Fruit fly (Drosophila melanogaster) whole organism, wandering third instar larva: ENCODE measurements around the gene CG33296.

Source experiments
- Abd-B ChIP-seq: fragments of >200 bp; optimal IDR thresholded peaks from 2 replicates; lab custom pipeline; 2017; ENCODE audit warnings: missing biosample characterization, missing genetic modification characterization
- CG32264 ChIP-seq: fragments of 200-800 bp; sonication (Bioruptor generic); optimal IDR thresholded peaks from 2 replicates; lab custom pipeline; 2016; ENCODE audit warnings: missing biosample characterization, missing genetic modification characterization
- CG9705 ChIP-seq: fragments of 200-800 bp; sonication (Bioruptor generic); optimal IDR thresholded peaks from 2 replicates; lab custom pipeline; 2018; ENCODE audit warnings: missing biosample characterization, mild to moderate bottlenecking, missing genetic modification characterization
- CrebA ChIP-seq: fragments of 200-800 bp; sonication (Bioruptor generic); optimal IDR thresholded peaks from 2 replicates; lab custom pipeline; 2016; ENCODE audit warnings: missing biosample characterization, mild to moderate bottlenecking, missing genetic modification characterization, borderline replicate concordance
- Dfd ChIP-seq: fragments of >200 bp; optimal IDR thresholded peaks from 2 replicates; lab custom pipeline; 2017; ENCODE audit warnings: missing biosample characterization, missing genetic modification characterization
- Dif ChIP-seq: fragments of 200-275, 200-300 bp; sonication (Bioruptor generic); optimal IDR thresholded peaks from 2 replicates; lab custom pipeline; 2018; ENCODE audit warnings: missing biosample characterization, missing genetic modification characterization; ENCODE audit not compliant: partially characterized antibody
- GATAd ChIP-seq: sonication (Bioruptor generic); optimal IDR thresholded peaks from 2 replicates; lab custom pipeline; 2016; ENCODE audit warnings: missing biosample characterization, missing genetic modification characterization
- Hr78 ChIP-seq: fragments of >200 bp; optimal IDR thresholded peaks from 2 replicates; lab custom pipeline; 2017; ENCODE audit warnings: missing biosample characterization, missing genetic modification characterization
- Hr83 ChIP-seq: fragments of 200-300 bp; sonication (Bioruptor generic); optimal IDR thresholded peaks from 2 replicates; lab custom pipeline; 2016; ENCODE audit warnings: missing biosample characterization, mild to moderate bottlenecking, missing genetic modification characterization, moderate library complexity; ENCODE audit not compliant: poor library complexity, severe bottlenecking
- Jra ChIP-seq: sonication (Bioruptor generic); optimal IDR thresholded peaks from 2 replicates; lab custom pipeline; 2016; ENCODE audit warnings: missing biosample characterization, missing genetic modification characterization
- Mio ChIP-seq: sonication (Bioruptor generic); optimal IDR thresholded peaks from 2 replicates; lab custom pipeline; 2016; ENCODE audit warnings: missing biosample characterization, missing genetic modification characterization
- Myc ChIP-seq: fragments of >200 bp; optimal IDR thresholded peaks from 2 replicates; lab custom pipeline; 2017
- OdsH ChIP-seq: fragments of 200-800 bp; sonication (Bioruptor generic); optimal IDR thresholded peaks from 2 replicates; lab custom pipeline; 2016; ENCODE audit warnings: missing biosample characterization, mild to moderate bottlenecking, missing genetic modification characterization
- Rel ChIP-seq, 2 experiments: fragments of 200-800 bp; sonication (Bioruptor generic) in 1 of 2; optimal IDR thresholded peaks; 2 replicates in 1 of 2; 3 replicates in 1 of 2; lab custom pipeline; 2016 to 2019; ENCODE audit warnings: mild to moderate bottlenecking in 2 of 2, missing biosample characterization in 2 of 2, missing genetic modification characterization in 2 of 2, moderate library complexity in 1 of 2
- Sp1 ChIP-seq: fragments of 200-800 bp; sonication (Bioruptor generic); optimal IDR thresholded peaks from 3 replicates; lab custom pipeline; 2019; ENCODE audit warnings: missing biosample characterization, mild to moderate bottlenecking, missing genetic modification characterization, moderate library complexity
- Vsx2 ChIP-seq: fragments of 200-300, 225-300 bp; sonication (Bioruptor generic); optimal IDR thresholded peaks from 2 replicates; lab custom pipeline; 2018; ENCODE audit warnings: missing biosample characterization, missing genetic modification characterization; ENCODE audit not compliant: partially characterized antibody
- brk ChIP-seq: fragments of 200-800 bp; sonication (Bioruptor generic); optimal IDR thresholded peaks from 2 replicates; lab custom pipeline; 2016; ENCODE audit warnings: missing biosample characterization, mild to moderate bottlenecking, missing genetic modification characterization
- dl ChIP-seq, 2 experiments: fragments of 175-275, 200-275 bp in 1 of 2; fragments of 200-275 bp in 1 of 2; sonication (Bioruptor generic); optimal IDR thresholded peaks; lab custom pipeline; 2018; ENCODE audit warnings: mild to moderate bottlenecking in 2 of 2, missing biosample characterization in 2 of 2, missing genetic modification characterization in 2 of 2, moderate library complexity in 2 of 2; ENCODE audit not compliant: partially characterized antibody in 2 of 2, insufficient read depth in 1 of 2
- dmrt93B ChIP-seq: fragments of 200-800 bp; sonication (Bioruptor generic); optimal IDR thresholded peaks from 2 replicates; lab custom pipeline; 2018; ENCODE audit warnings: missing biosample characterization, mild to moderate bottlenecking, missing genetic modification characterization
- dsf ChIP-seq: sonication (Bioruptor generic); optimal IDR thresholded peaks from 2 replicates; lab custom pipeline; 2016; ENCODE audit warnings: missing biosample characterization, missing genetic modification characterization, borderline replicate concordance
- ey ChIP-seq: fragments of 200-800 bp; sonication (Bioruptor generic); optimal IDR thresholded peaks from 2 replicates; lab custom pipeline; 2016; ENCODE audit warnings: missing biosample characterization, missing genetic modification characterization
- foxo ChIP-seq, 2 experiments: fragments of 200-800 bp; sonication (Bioruptor generic); optimal IDR thresholded peaks; 2 replicates in 1 of 2; 3 replicates in 1 of 2; lab custom pipeline; 2016 to 2017; ENCODE audit warnings: missing biosample characterization in 2 of 2, missing genetic modification characterization in 2 of 2
- fru ChIP-seq: fragments of 200-800 bp; sonication (Bioruptor generic); optimal IDR thresholded peaks from 3 replicates; lab custom pipeline; 2016; ENCODE audit warnings: missing biosample characterization, mild to moderate bottlenecking, missing genetic modification characterization
- h ChIP-seq: fragments of 200-800 bp; sonication (Bioruptor generic); optimal IDR thresholded peaks from 3 replicates; lab custom pipeline; 2016; ENCODE audit warnings: missing biosample characterization, mild to moderate bottlenecking, missing genetic modification characterization
- jim ChIP-seq: fragments of 175-275, 200-325 bp; sonication (Bioruptor generic); optimal IDR thresholded peaks from 2 replicates; lab custom pipeline; 2016; ENCODE audit warnings: missing biosample characterization, mild to moderate bottlenecking, missing genetic modification characterization
- pan ChIP-seq: fragments of >200 bp; optimal IDR thresholded peaks from 2 replicates; lab custom pipeline; 2017
- psq ChIP-seq: fragments of 200-800 bp; sonication (Bioruptor generic); optimal IDR thresholded peaks from 3 replicates; lab custom pipeline; 2017; ENCODE audit warnings: missing biosample characterization, mild to moderate bottlenecking, missing genetic modification characterization, moderate library complexity
- rgr ChIP-seq: fragments of 200-800 bp; sonication (Bioruptor generic); optimal IDR thresholded peaks from 3 replicates; lab custom pipeline; 2016; ENCODE audit warnings: missing biosample characterization, mild to moderate bottlenecking, missing genetic modification characterization
- sage ChIP-seq: fragments of 200-800 bp; sonication (Bioruptor generic); optimal IDR thresholded peaks from 2 replicates; lab custom pipeline; 2016; ENCODE audit warnings: missing biosample characterization, mild to moderate bottlenecking, missing genetic modification characterization
- tai ChIP-seq: sonication (Bioruptor generic); optimal IDR thresholded peaks from 2 replicates; lab custom pipeline; 2016; ENCODE audit warnings: missing biosample characterization, missing genetic modification characterization
- usp ChIP-seq: fragments of >200 bp; optimal IDR thresholded peaks from 2 replicates; lab custom pipeline; 2017; ENCODE audit warnings: missing biosample characterization, missing genetic modification characterization
- woc ChIP-seq: sonication (Bioruptor generic); optimal IDR thresholded peaks from 2 replicates; lab custom pipeline; 2016; ENCODE audit warnings: missing biosample characterization, mild to moderate bottlenecking, missing genetic modification characterization

CG33296 gene

dm6 chr2L:7753086-7753485 lies 36.6 kb upstream of the CG33296 start, which contains the start of gene CG7203:
CG7203 (minus strand) TSS chr2L:7753186.
- TF ChIP-seq Abd-B (GFP tag; lab: Kevin White, UChicago) = no peak
- TF ChIP-seq sage = no peak
- TF ChIP-seq dsf (GFP tag; lab: Kevin White, UChicago) = no peak
- no peak for TF ChIP-seq woc (GFP tag; lab: Kevin White, UChicago)
- no peak for TF ChIP-seq GATAd (GFP tag; lab: Kevin White, UChicago)
- no peak for TF ChIP-seq OdsH (GFP tag; lab: Kevin White, UChicago)
- no peak for TF ChIP-seq brk (GFP tag; lab: Kevin White, UChicago)
- TF ChIP-seq Dfd (GFP tag; lab: Kevin White, UChicago) = no peak
- no peak for TF ChIP-seq dmrt93B (GFP tag; lab: Kevin White, UChicago)
- TF ChIP-seq pan (lab: Kevin White, UChicago) = no peak
- no peak for TF ChIP-seq h (GFP tag; lab: Kevin White, UChicago)
- TF ChIP-seq tai (GFP tag; lab: Kevin White, UChicago) = no peak
- TF ChIP-seq rgr = no peak
- no peak for TF ChIP-seq fru (GFP tag; lab: Kevin White, UChicago)
- TF ChIP-seq Vsx2 (GFP tag; lab: Kevin White, UChicago) = no peak
- no peak for TF ChIP-seq Mio (GFP tag; lab: Kevin White, UChicago)
- TF ChIP-seq CG32264 = no peak

dm6 chr2L:7750631-7751161 lies 34.3 kb upstream of the CG33296 start:
- TF ChIP-seq rgr (no peak), tai (GFP tag; lab: Kevin White, UChicago) (no peak), usp (no peak), Jra (GFP tag; lab: Kevin White, UChicago) (no peak), foxo (GFP tag; optimal IDR thresholded peaks at IDR 0.05; lab: Kevin White, UChicago) (no peak), pan (lab: Kevin White, UChicago) (no peak), Sp1 (GFP tag; lab: Kevin White, UChicago) (no peak), Dif (GFP tag; lab: Kevin White, UChicago) (no peak)

dm6 chr2L:7746975-7747374 lies 30.5 kb upstream of the CG33296 start, which contains the start of gene ATPsynGL:
ATPsynGL (plus strand) TSS chr2L:7747275.
- TF ChIP-seq pan (lab: Kevin White, UChicago) (no peak), foxo (GFP tag; optimal IDR thresholded peaks at IDR 0.05; lab: Kevin White, UChicago) (no peak), Sp1 (GFP tag; lab: Kevin White, UChicago) (no peak), woc (GFP tag; lab: Kevin White, UChicago) (no peak), Myc (lab: Kevin White, UChicago) (no peak), CG32264 (no peak), Jra (GFP tag; lab: Kevin White, UChicago) (no peak)

dm6 chr2L:7744739-7745138 lies 28.3 kb upstream of the CG33296 start, which contains the start of gene CG7214:
CG7214 (minus strand) TSS chr2L:7744839.
- TF ChIP-seq brk (GFP tag; lab: Kevin White, UChicago) (no peak), dmrt93B (GFP tag; lab: Kevin White, UChicago) (no peak), usp (no peak), fru (GFP tag; lab: Kevin White, UChicago) (no peak), psq (GFP tag; lab: Kevin White, UChicago) (no peak), jim (no peak), pan (lab: Kevin White, UChicago) (no peak), rgr (no peak), ey (no peak), GATAd (GFP tag; lab: Kevin White, UChicago) (no peak), CrebA (GFP tag; lab: Kevin White, UChicago) (no peak), Vsx2 (GFP tag; lab: Kevin White, UChicago) (no peak), foxo (GFP tag; optimal IDR thresholded peaks at IDR 0.05; lab: Kevin White, UChicago) (no peak), dsf (GFP tag; lab: Kevin White, UChicago) (no peak), Dfd (GFP tag; lab: Kevin White, UChicago) (no peak), Hr83 (GFP tag; lab: Kevin White, UChicago) (no peak), Mio (GFP tag; lab: Kevin White, UChicago) (no peak), Dif (GFP tag; lab: Kevin White, UChicago) (no peak), Sp1 (GFP tag; lab: Kevin White, UChicago) (no peak)

DNA sequence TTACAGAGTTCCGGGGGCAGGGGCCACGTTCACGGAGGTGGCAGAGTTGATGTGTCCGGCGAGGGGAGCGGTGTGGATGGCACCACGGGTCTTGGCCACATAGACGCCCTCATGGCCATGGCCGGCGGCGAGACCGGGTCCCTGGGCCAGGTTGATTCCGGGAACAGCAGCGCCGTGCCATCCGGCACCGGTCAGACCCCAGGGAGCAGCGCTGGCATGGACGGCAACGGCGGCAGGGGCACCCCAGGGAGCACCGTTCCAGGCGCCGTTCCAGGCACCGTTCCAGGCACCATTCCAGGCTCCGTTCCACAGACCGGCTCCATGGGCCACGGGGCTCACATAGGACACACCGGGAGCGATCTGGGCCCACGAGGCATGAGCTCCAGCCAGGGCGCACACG lies 27.8 kb upstream of the CG33296 start:
- no peak for TF ChIP-seq Hr78 (GFP tag; lab: Kevin White, UChicago)
- no peak for TF ChIP-seq dl (GFP tag; optimal IDR thresholded peaks at IDR 0.05; lab: Kevin White, UChicago; ENCODE audit: insufficient read depth in 1 of 2, partially characterized antibody in 2 of 2)
- TF ChIP-seq psq (GFP tag; lab: Kevin White, UChicago) = no peak
- TF ChIP-seq CG9705 = no peak
- TF ChIP-seq usp = no peak
- TF ChIP-seq dsf (GFP tag; lab: Kevin White, UChicago) = no peak
- no peak for TF ChIP-seq Rel (GFP tag; optimal IDR thresholded peaks at IDR 0.05; lab: Kevin White, UChicago)
- no peak for TF ChIP-seq Rel (tag; optimal IDR thresholded peaks at IDR 0.05; lab: Kevin White, UChicago)
- TF ChIP-seq Dfd (GFP tag; lab: Kevin White, UChicago) = no peak
